Fruit fly (Drosophila melanogaster) whole organism, embryonic: ENCODE results near the gene CG43799.
A peak's percentile ranks its signal among the peaks of the same experiment; 100 is the strongest.

Experiments used
- Adf1 ChIP-seq: fragments of 200-800 bp; sonication (Bioruptor generic); IDR thresholded peaks from 2 replicates; pipeline ENCODE4 v1.3.6; 2022; ENCODE audit warnings: missing biosample characterization, missing genetic modification characterization
- CG10274 ChIP-seq: fragments of 200-800 bp; sonication (Bioruptor generic); optimal IDR thresholded peaks from 3 replicates; lab custom pipeline; 2017; ENCODE audit warnings: missing biosample characterization, mild to moderate bottlenecking, missing genetic modification characterization
- CG10321 ChIP-seq: fragments of 200-800 bp; sonication (Bioruptor generic); IDR thresholded peaks from 2 replicates; pipeline ENCODE4 v1.3.6; 2022; ENCODE audit warnings: missing biosample characterization, missing genetic modification characterization
- CG12104 ChIP-seq: fragments of 200-800 bp; sonication (Bioruptor generic); optimal IDR thresholded peaks from 3 replicates; lab custom pipeline; 2016; ENCODE audit warnings: missing biosample characterization, missing genetic modification characterization
- CG12391 ChIP-seq: fragments of 200-800 bp; sonication (Bioruptor generic); optimal IDR thresholded peaks from 3 replicates; lab custom pipeline; 2018; ENCODE audit warnings: missing biosample characterization, mild to moderate bottlenecking, missing genetic modification characterization, moderate library complexity
- CG12769 ChIP-seq: fragments of 200-800 bp; sonication (Bioruptor generic); optimal IDR thresholded peaks from 2 replicates; lab custom pipeline; 2019; ENCODE audit warnings: missing biosample characterization, mild to moderate bottlenecking, missing genetic modification characterization, moderate library complexity
- CG13775 ChIP-seq: fragments of 200-800 bp; sonication (Bioruptor generic); optimal IDR thresholded peaks from 3 replicates; lab custom pipeline; 2017; ENCODE audit warnings: missing biosample characterization, mild to moderate bottlenecking, missing genetic modification characterization
- CG17568 ChIP-seq: fragments of 200-800 bp; sonication (Bioruptor generic); optimal IDR thresholded peaks from 2 replicates; lab custom pipeline; 2018; ENCODE audit warnings: missing biosample characterization, mild to moderate bottlenecking, missing genetic modification characterization, moderate library complexity
- CG18476 ChIP-seq: fragments of 200-800 bp; sonication (Bioruptor generic); optimal IDR thresholded peaks from 2 replicates; lab custom pipeline; 2016; ENCODE audit warnings: missing biosample characterization, mild to moderate bottlenecking, missing genetic modification characterization
- CG2129 ChIP-seq: fragments of 200-800 bp; sonication (Bioruptor generic); IDR thresholded peaks from 2 replicates; pipeline ENCODE4 v1.3.6; 2022; ENCODE audit warnings: missing biosample characterization, missing genetic modification characterization; ENCODE audit not compliant: partially characterized antibody
- CG32532 ChIP-seq: fragments of 200-800 bp; sonication (Bioruptor generic); IDR thresholded peaks from 2 replicates; pipeline ENCODE4 v1.3.6; 2022; ENCODE audit warnings: missing biosample characterization, missing genetic modification characterization
- CG32767 ChIP-seq: fragments of 200-800 bp; sonication (Bioruptor generic); IDR thresholded peaks from 2 replicates; pipeline ENCODE4 v1.3.6; 2022; ENCODE audit warnings: missing biosample characterization, missing genetic modification characterization
- CG32772 ChIP-seq: fragments of 200-800 bp; sonication (Bioruptor generic); IDR thresholded peaks from 2 replicates; pipeline ENCODE4 v1.3.6; 2022; ENCODE audit warnings: missing biosample characterization, missing genetic modification characterization
- CG3407 ChIP-seq: fragments of 200-800 bp; sonication (Bioruptor generic); optimal IDR thresholded peaks from 2 replicates; lab custom pipeline; 2018; ENCODE audit warnings: missing biosample characterization, mild to moderate bottlenecking, missing genetic modification characterization
- CG34422 ChIP-seq: fragments of 200-800 bp; sonication (Bioruptor generic); IDR thresholded peaks from 3 replicates; pipeline ENCODE4 v1.3.6; 2022; ENCODE audit warnings: missing biosample characterization, missing genetic modification characterization
- CG6175 ChIP-seq: fragments of 200-800 bp; sonication (Bioruptor generic); IDR thresholded peaks from 3 replicates; pipeline ENCODE4 v1.3.6; 2022; ENCODE audit warnings: missing biosample characterization, missing genetic modification characterization
- CG7928 ChIP-seq: fragments of 200-800 bp; sonication (Bioruptor generic); optimal IDR thresholded peaks from 2 replicates; lab custom pipeline; 2017; ENCODE audit warnings: missing biosample characterization, mild to moderate bottlenecking, missing genetic modification characterization
- CG9609 ChIP-seq: fragments of 200-800 bp; sonication (Bioruptor generic); optimal IDR thresholded peaks from 3 replicates; lab custom pipeline; 2016; ENCODE audit warnings: missing biosample characterization, missing genetic modification characterization
- CG9727 ChIP-seq: fragments of 200-800 bp; sonication (Bioruptor generic); optimal IDR thresholded peaks from 3 replicates; lab custom pipeline; 2017; ENCODE audit warnings: missing biosample characterization, mild to moderate bottlenecking, missing genetic modification characterization
- Camta ChIP-seq: fragments of 200-800 bp; sonication (Bioruptor generic); optimal IDR thresholded peaks from 2 replicates; lab custom pipeline; 2016; ENCODE audit warnings: missing biosample characterization, missing genetic modification characterization
- CrebB ChIP-seq: fragments of 200-800 bp; sonication (Bioruptor generic); optimal IDR thresholded peaks from 3 replicates; lab custom pipeline; 2018; ENCODE audit warnings: missing biosample characterization, mild to moderate bottlenecking, missing genetic modification characterization
- Dad ChIP-seq: fragments of 200-800 bp; sonication (Bioruptor generic); optimal IDR thresholded peaks from 3 replicates; lab custom pipeline; 2016; ENCODE audit warnings: missing biosample characterization, missing genetic modification characterization
- Deaf1 ChIP-seq: fragments of 200-800 bp; optimal IDR thresholded peaks from 3 replicates; lab custom pipeline; 2019; ENCODE audit warnings: missing biosample characterization, mild to moderate bottlenecking, missing genetic modification characterization, moderate library complexity
- ERR ChIP-seq: fragments of 200-800 bp; sonication (Bioruptor generic); optimal IDR thresholded peaks from 2 replicates; lab custom pipeline; 2016; ENCODE audit warnings: missing biosample characterization, missing genetic modification characterization
- HLH4C ChIP-seq: fragments of 200-800 bp; sonication (Bioruptor generic); IDR thresholded peaks from 3 replicates; pipeline ENCODE4 v1.3.6; 2022; ENCODE audit warnings: missing biosample characterization, missing genetic modification characterization; ENCODE audit not compliant: partially characterized antibody
- HmgD ChIP-seq: fragments of 200-800 bp; sonication (Bioruptor generic); optimal IDR thresholded peaks from 3 replicates; lab custom pipeline; 2016; ENCODE audit warnings: missing biosample characterization, missing genetic modification characterization
- Kr ChIP-seq: fragments of 200-800 bp; sonication (Bioruptor generic); optimal IDR thresholded peaks from 2 replicates; lab custom pipeline; 2017; ENCODE audit warnings: missing biosample characterization, mild to moderate bottlenecking, missing genetic modification characterization
- MBD-R2 ChIP-seq: fragments of 200-800 bp; sonication (Bioruptor generic); IDR thresholded peaks from 2 replicates; pipeline ENCODE4 v1.3.6; 2022; ENCODE audit warnings: missing biosample characterization, missing genetic modification characterization
- Optix ChIP-seq: fragments of 200-800 bp; sonication (Bioruptor generic); IDR thresholded peaks from 3 replicates; pipeline ENCODE4 v1.3.6; 2022; ENCODE audit warnings: missing biosample characterization, missing genetic modification characterization
- Pdp1 ChIP-seq, 2 experiments: fragments of 200-800 bp; sonication (Bioruptor generic); optimal IDR thresholded peaks; 3 replicates each; lab custom pipeline; 2016; ENCODE audit warnings: missing biosample characterization in 2 of 2, missing genetic modification characterization in 2 of 2, mild to moderate bottlenecking in 1 of 2, moderate library complexity in 1 of 2
- Ravus ChIP-seq: fragments of 200-800 bp; sonication (Bioruptor generic); IDR thresholded peaks from 2 replicates; pipeline ENCODE4 v1.3.6; 2022; ENCODE audit warnings: missing biosample characterization, missing genetic modification characterization
- Spps ChIP-seq: fragments of 200-800 bp; sonication (Bioruptor generic); optimal IDR thresholded peaks from 2 replicates; lab custom pipeline; 2018; ENCODE audit warnings: missing biosample characterization, mild to moderate bottlenecking, missing genetic modification characterization
- ara ChIP-seq: fragments of 200-800 bp; sonication (Bioruptor generic); IDR thresholded peaks from 2 replicates; pipeline ENCODE4 v1.3.6; 2022; ENCODE audit warnings: missing biosample characterization, missing genetic modification characterization
- bsh ChIP-seq, 2 experiments: fragments of 200-800 bp; sonication (Bioruptor generic); optimal IDR thresholded peaks; 2 replicates each; lab custom pipeline; 2017 to 2018; ENCODE audit warnings: mild to moderate bottlenecking in 2 of 2, missing biosample characterization in 2 of 2, missing genetic modification characterization in 2 of 2, moderate library complexity in 1 of 2
- corto ChIP-seq: fragments of 200-800 bp; sonication (Bioruptor generic); optimal IDR thresholded peaks from 2 replicates; lab custom pipeline; 2016; ENCODE audit warnings: missing biosample characterization, mild to moderate bottlenecking, missing genetic modification characterization, moderate library complexity
- eve ChIP-seq, 2 experiments: fragments of >200 bp; optimal IDR thresholded peaks; 2 replicates each; lab custom pipeline; 2017; ENCODE audit warnings: missing biosample characterization in 2 of 2, missing genetic modification characterization in 2 of 2
- ham ChIP-seq: fragments of 200-800 bp; sonication (Bioruptor generic); IDR thresholded peaks from 2 replicates; pipeline ENCODE4 v1.3.6; 2022; ENCODE audit warnings: missing biosample characterization, missing genetic modification characterization
- ind ChIP-seq: fragments of 200-800 bp; sonication (Bioruptor generic); optimal IDR thresholded peaks from 3 replicates; lab custom pipeline; 2016; ENCODE audit warnings: missing biosample characterization, missing genetic modification characterization
- klu ChIP-seq: fragments of 200-800 bp; sonication (Bioruptor generic); IDR thresholded peaks from 2 replicates; pipeline ENCODE4 v1.3.6; 2022; ENCODE audit warnings: missing biosample characterization, missing genetic modification characterization
- mam ChIP-seq: fragments of 200-800 bp; sonication (Bioruptor generic); optimal IDR thresholded peaks from 3 replicates; lab custom pipeline; 2016; ENCODE audit warnings: missing biosample characterization, missing genetic modification characterization
- mld ChIP-seq: fragments of 200-800 bp; sonication (Bioruptor generic); IDR thresholded peaks from 3 replicates; pipeline ENCODE4 v1.3.6; 2022; ENCODE audit warnings: missing biosample characterization, missing genetic modification characterization; ENCODE audit not compliant: partially characterized antibody
- peb ChIP-seq: fragments of 200-800 bp; sonication (Bioruptor generic); IDR thresholded peaks from 2 replicates; pipeline ENCODE4 v1.3.6; 2022; ENCODE audit warnings: missing biosample characterization, missing genetic modification characterization
- phol ChIP-seq: fragments of 200-800 bp; sonication (Bioruptor generic); optimal IDR thresholded peaks from 3 replicates; lab custom pipeline; 2018; ENCODE audit warnings: missing biosample characterization, mild to moderate bottlenecking, missing genetic modification characterization, moderate library complexity
- pzg ChIP-seq: fragments of 200-800 bp; sonication (Bioruptor generic); optimal IDR thresholded peaks from 3 replicates; lab custom pipeline; 2018; ENCODE audit warnings: missing biosample characterization, mild to moderate bottlenecking, missing genetic modification characterization, moderate library complexity
- repo ChIP-seq: fragments of 200-800 bp; sonication (Bioruptor generic); optimal IDR thresholded peaks from 2 replicates; lab custom pipeline; 2016; ENCODE audit warnings: missing biosample characterization, missing genetic modification characterization
- row ChIP-seq: fragments of 200-800 bp; sonication (Bioruptor generic); IDR thresholded peaks from 3 replicates; pipeline ENCODE4 v1.3.6; 2022; ENCODE audit warnings: missing biosample characterization, missing genetic modification characterization
- slp2 ChIP-seq: fragments of 200-800 bp; sonication (Bioruptor generic); optimal IDR thresholded peaks from 2 replicates; lab custom pipeline; 2016; ENCODE audit warnings: missing biosample characterization, missing genetic modification characterization
- tll ChIP-seq, 2 experiments: fragments of 200-800 bp in 1 of 2; fragments of >200 bp in 1 of 2; sonication (Bioruptor generic) in 1 of 2; optimal IDR thresholded peaks; 2 replicates each; lab custom pipeline; 2017 to 2019; ENCODE audit warnings: missing biosample characterization in 2 of 2, missing genetic modification characterization in 2 of 2, mild to moderate bottlenecking in 1 of 2, moderate library complexity in 1 of 2
- usp ChIP-seq: fragments of >200 bp; optimal IDR thresholded peaks from 2 replicates; lab custom pipeline; 2017; ENCODE audit warnings: missing biosample characterization, missing genetic modification characterization

The CG43799 gene

dm6 chr2L:7194351-7195037 lies 33.0 kb upstream of the CG43799 start, which contains the start of gene CG4497 (continued):
- TF ChIP-seq CG32767 (GFP tag; lab: Robert Waterston, UW), result peak; percentile 93
- TF ChIP-seq HmgD, result peak; percentile 92
- TF ChIP-seq CG18476, result peak; percentile 93
- TF ChIP-seq pzg (GFP tag; lab: Kevin White, UChicago), result peak; percentile 63
- peak; percentile 97 for TF ChIP-seq Optix
- TF ChIP-seq peb (GFP tag; lab: Robert Waterston, UW), result peak; percentile 89
- TF ChIP-seq CG10274, result peak; percentile 47
- TF ChIP-seq CG2129 (GFP tag; lab: Robert Waterston, UW), result no peak
- peak; percentile 91 for TF ChIP-seq CG32532 (GFP tag; lab: Robert Waterston, UW)
- TF ChIP-seq CG9609 (GFP tag; lab: Kevin White, UChicago), result peak; percentile 97
- peak; percentile 95 for TF ChIP-seq ind (GFP tag; lab: Kevin White, UChicago)
- peak; percentile 89 for TF ChIP-seq Adf1
- TF ChIP-seq Kr (GFP tag; lab: Kevin White, UChicago), result no peak
- TF ChIP-seq corto, result no peak
- TF ChIP-seq MBD-R2 (GFP tag; lab: Robert Waterston, UW), result peak; percentile 93
- TF ChIP-seq mam (GFP tag; lab: Kevin White, UChicago), result peak; percentile 97
- peak; percentile 92 for TF ChIP-seq CG12769
- TF ChIP-seq CG3407 (GFP tag; lab: Kevin White, UChicago), result peak; percentile 71
- TF ChIP-seq mld (GFP tag; lab: Robert Waterston, UW), result no peak
- peak; percentile 90 for TF ChIP-seq CG9727
- TF ChIP-seq CG34422 (GFP tag; lab: Robert Waterston, UW), result peak; percentile 95
- peak; percentile 83; the same call in 1 of the 2 replicates for TF ChIP-seq ham (GFP tag; lab: Robert Waterston, UW)
- TF ChIP-seq Pdp1 (GFP tag; optimal IDR thresholded peaks at IDR 0.05; lab: Kevin White, UChicago), result peak; percentile 87 to 95
- peak; percentile 75 for TF ChIP-seq Ravus (GFP tag; lab: Robert Waterston, UW)
- peak; percentile 91 for TF ChIP-seq ara (GFP tag; lab: Robert Waterston, UW)
- peak; percentile 18 to 86 for TF ChIP-seq bsh (GFP tag; optimal IDR thresholded peaks at IDR 0.05; lab: Kevin White, UChicago)
- peak; percentile 92 for TF ChIP-seq Camta
- TF ChIP-seq CG17568 (GFP tag; lab: Kevin White, UChicago), result peak; percentile 20
- peak in 1 of 2 experiments; percentile 90 for TF ChIP-seq eve (GFP tag; optimal IDR thresholded peaks at IDR 0.05; lab: Kevin White, UChicago)
- TF ChIP-seq CG6175 (GFP tag; lab: Robert Waterston, UW), result peak; percentile 82
- TF ChIP-seq CG13775 (GFP tag; lab: Kevin White, UChicago), result peak; percentile 97
- peak; percentile 86 for TF ChIP-seq HLH4C (GFP tag; lab: Robert Waterston, UW)
- peak; percentile 86 for TF ChIP-seq CG12104 (GFP tag; lab: Kevin White, UChicago)
- peak; percentile 64 for TF ChIP-seq ERR
- TF ChIP-seq CG32772 (GFP tag; lab: Robert Waterston, UW), result peak; percentile 95
- peak; percentile 98 for TF ChIP-seq phol (tag; lab: Kevin White, UChicago)
- peak; percentile 56 for TF ChIP-seq Spps (tag; lab: Kevin White, UChicago)
- TF ChIP-seq repo (GFP tag; lab: Kevin White, UChicago), result peak; percentile 93
- peak; percentile 11 for TF ChIP-seq CG7928 (GFP tag; lab: Kevin White, UChicago)
- TF ChIP-seq slp2 (GFP tag; lab: Kevin White, UChicago), result peak; percentile 94
- TF ChIP-seq CG12391 (tag; lab: Kevin White, UChicago), result peak; percentile 92
- peak; percentile 71 for TF ChIP-seq CrebB (tag; lab: Kevin White, UChicago)
- TF ChIP-seq tll (GFP tag; optimal IDR thresholded peaks at IDR 0.05; lab: Kevin White, UChicago), result peak in 1 of 2 experiments; percentile 8
- TF ChIP-seq usp (GFP tag; lab: Kevin White, UChicago), result no peak
- peak; percentile 98 for TF ChIP-seq row
- TF ChIP-seq CG10321 (GFP tag; lab: Robert Waterston, UW), result peak; percentile 57; the same call in 1 of the 2 replicates
- peak; percentile 95 for TF ChIP-seq Dad (GFP tag; lab: Kevin White, UChicago)
- peak; percentile 96 for TF ChIP-seq klu (GFP tag; lab: Robert Waterston, UW)
- peak; percentile 57 for TF ChIP-seq Deaf1 (tag; lab: Kevin White, UChicago)
